Worm (Caenorhabditis elegans) whole organism, midembryonic: ENCODE measurements around the gene apt-9.

Source experiments
- T22C8.4 ChIP-seq: fragments of 200-800 bp; sonication (Bioruptor generic); IDR thresholded peaks from 2 replicates; pipeline ENCODE4 v1.3.6; 2022; ENCODE audit warnings: missing genetic modification characterization, missing compliant biosample characterization
- cog-1 ChIP-seq: sonication (generic microtip); optimal IDR thresholded peaks from 2 replicates; lab custom pipeline; 2016; ENCODE audit warnings: missing genetic modification characterization, missing compliant biosample characterization
- flt-1 ChIP-seq: fragments of 200-800 bp; sonication (Bioruptor generic); IDR thresholded peaks from 2 replicates; pipeline ENCODE4 v1.3.6; 2022; ENCODE audit warnings: missing genetic modification characterization, missing compliant biosample characterization
- klf-2 ChIP-seq: fragments of 200-800 bp; sonication (Bioruptor generic); conservative IDR thresholded peaks from 2 replicates; pipeline ENCODE4 v1.3.6; 2022; ENCODE audit warnings: missing genetic modification reagents, missing genetic modification characterization, missing compliant biosample characterization
- med-1 ChIP-seq: sonication (generic microtip); optimal IDR thresholded peaks from 2 replicates; lab custom pipeline; 2017; ENCODE audit warnings: missing genetic modification characterization, mild to moderate bottlenecking, missing compliant biosample characterization, antibody characterized with exemption, missing genetic modification reagents; ENCODE audit not compliant: insufficient read depth
- ref-1 ChIP-seq: fragments of 200-800 bp; sonication (Bioruptor generic); conservative IDR thresholded peaks from 2 replicates; pipeline ENCODE4 v1.3.6; 2022; ENCODE audit warnings: missing genetic modification reagents, missing genetic modification characterization, missing compliant biosample characterization
- tab-1 ChIP-seq: fragments of 200-800 bp; sonication (Bioruptor generic); IDR thresholded peaks from 2 replicates; pipeline ENCODE4 v1.3.6; 2022; ENCODE audit warnings: missing genetic modification characterization, missing compliant biosample characterization
- ztf-23 ChIP-seq: fragments of 200-800 bp; sonication (Bioruptor generic); IDR thresholded peaks from 2 replicates; pipeline ENCODE4 v1.3.6; 2022; ENCODE audit warnings: missing genetic modification reagents, missing genetic modification characterization, missing compliant biosample characterization
- ztf-29 ChIP-seq: fragments of 200-800 bp; sonication (Bioruptor generic); IDR thresholded peaks from 2 replicates; pipeline ENCODE4 v1.3.6; 2022; ENCODE audit warnings: missing genetic modification reagents, missing genetic modification characterization, missing compliant biosample characterization

apt-9 gene

ce11 chrX:11093985-11094593, 25.8 kb downstream of the apt-9 start:
- TF ChIP-seq ref-1, result no peak
- TF ChIP-seq ztf-29 (GFP tag; lab: Robert Waterston, UW), result peak; percentile 69
- peak; percentile 93 for TF ChIP-seq ztf-23 (GFP tag; lab: Robert Waterston, UW)
- TF ChIP-seq klf-2 (GFP tag; lab: Robert Waterston, UW), result peak; percentile 85
- no peak; the same call in none of the 2 replicates for TF ChIP-seq tab-1 (GFP tag; lab: Robert Waterston, UW)
- peak; percentile 100 for TF ChIP-seq T22C8.4
- TF ChIP-seq med-1 (GFP tag; lab: Kevin White, UChicago), result peak; percentile 76
- peak; percentile 98 for TF ChIP-seq cog-1 (tag; lab: Kevin White, UChicago)
- TF ChIP-seq flt-1, result peak; percentile 90

ce11 chrX:11095480-11095879, 27.2 kb downstream of the apt-9 start:
- TF ChIP-seq ref-1 (peak; percentile 85), cog-1 (tag; lab: Kevin White, UChicago) (peak; percentile 83), flt-1 (peak; percentile 94), T22C8.4 (peak; percentile 86), ztf-29 (GFP tag; lab: Robert Waterston, UW) (peak; percentile 79), ztf-23 (GFP tag; lab: Robert Waterston, UW) (peak; percentile 86), klf-2 (GFP tag; lab: Robert Waterston, UW) (peak; percentile 82), tab-1 (GFP tag; lab: Robert Waterston, UW) (peak; percentile 90), med-1 (GFP tag; lab: Kevin White, UChicago) (peak; percentile 35)

DNA sequence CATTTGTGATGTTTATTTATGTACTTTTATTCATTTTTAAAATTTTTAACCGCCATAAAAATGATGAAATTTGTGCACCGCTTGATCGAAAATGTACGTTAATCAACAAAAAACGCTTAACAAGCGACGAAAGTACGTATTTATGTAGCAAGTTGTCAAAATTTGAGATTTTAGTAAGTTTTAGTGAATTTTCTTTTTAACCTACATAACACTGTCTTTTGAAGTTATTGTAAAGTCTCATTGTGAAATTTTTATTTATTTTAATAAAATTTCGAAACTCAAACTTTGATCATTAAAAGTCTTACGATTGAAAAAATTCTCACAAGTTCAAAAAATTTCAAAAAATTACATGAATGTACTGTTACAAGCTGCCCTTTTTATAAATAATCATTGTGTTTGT, 29.0 kb downstream of the apt-9 start:
- TF ChIP-seq ref-1 (no peak), med-1 (GFP tag; lab: Kevin White, UChicago) (no peak), flt-1 (no peak), cog-1 (tag; lab: Kevin White, UChicago) (no peak), ztf-29 (GFP tag; lab: Robert Waterston, UW) (no peak)

DNA sequence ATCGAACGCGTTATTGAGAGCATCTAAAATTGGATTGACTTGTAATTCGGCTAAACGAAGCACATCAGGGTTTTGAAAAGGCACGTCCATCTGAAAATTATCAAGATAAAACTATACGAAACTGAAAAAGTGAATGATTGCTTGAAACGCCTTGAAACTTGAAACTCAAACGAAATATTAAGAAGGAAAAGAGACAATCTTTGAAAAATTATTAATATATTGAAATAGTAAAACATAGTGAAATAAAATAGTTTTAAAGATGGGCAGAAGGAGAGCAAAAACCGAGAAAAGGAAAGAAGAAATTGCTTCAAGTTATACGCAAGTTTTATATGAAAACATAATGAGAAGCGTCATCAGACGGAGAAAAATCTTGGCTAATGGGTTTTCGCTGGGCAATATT, 29.8 kb downstream of the apt-9 start, which contains the start of gene W02H3.3:
W02H3.3 (minus strand) TSS at position 101 of the 400 bp plus-strand sequence.
- TF ChIP-seq ztf-23 (GFP tag; lab: Robert Waterston, UW), result no peak
- TF ChIP-seq klf-2 (GFP tag; lab: Robert Waterston, UW), result no peak
- TF ChIP-seq ztf-29 (GFP tag; lab: Robert Waterston, UW), result no peak
- no peak for TF ChIP-seq tab-1 (GFP tag; lab: Robert Waterston, UW)
- TF ChIP-seq cog-1 (tag; lab: Kevin White, UChicago), result no peak
- TF ChIP-seq ref-1, result no peak
- no peak for TF ChIP-seq med-1 (GFP tag; lab: Kevin White, UChicago)
- no peak for TF ChIP-seq T22C8.4
- TF ChIP-seq flt-1, result no peak

DNA sequence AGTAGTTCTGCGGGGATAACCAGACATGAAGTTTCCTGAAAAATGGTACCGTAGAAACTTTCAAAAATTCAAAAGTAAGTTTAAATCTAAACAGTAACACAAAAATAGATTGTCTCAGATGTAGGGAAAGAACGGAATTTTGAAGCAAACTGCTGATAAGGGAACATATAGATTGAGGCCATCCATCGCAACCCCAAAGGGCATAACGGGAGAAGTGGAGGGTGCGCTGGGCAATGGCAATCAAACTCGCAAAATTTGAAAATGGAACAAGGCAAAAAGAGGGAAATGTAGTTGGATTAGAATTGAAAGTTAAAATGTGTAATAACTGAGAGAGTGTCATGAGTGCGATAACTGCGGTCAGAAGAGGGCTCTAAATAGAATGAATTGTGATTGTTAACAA, 34.8 kb downstream of the apt-9 start:
- TF ChIP-seq flt-1 (no peak), cog-1 (tag; lab: Kevin White, UChicago) (no peak), ref-1 (no peak), med-1 (GFP tag; lab: Kevin White, UChicago) (no peak), tab-1 (GFP tag; lab: Robert Waterston, UW) (no peak)

ce11 chrX:11104883-11105629, 36.7 kb downstream of the apt-9 start, which contains the start of gene W02H3.1:
Gene W02H3.1, minus strand, starts transcription at chrX:11105460.
- TF ChIP-seq cog-1 (tag; lab: Kevin White, UChicago), result no peak
- no peak for TF ChIP-seq flt-1
- no peak for TF ChIP-seq klf-2 (GFP tag; lab: Robert Waterston, UW)
- TF ChIP-seq ztf-23 (GFP tag; lab: Robert Waterston, UW), result no peak
- TF ChIP-seq ref-1, result no peak
- TF ChIP-seq T22C8.4, result no peak
- no peak for TF ChIP-seq tab-1 (GFP tag; lab: Robert Waterston, UW)
- no peak for TF ChIP-seq ztf-29 (GFP tag; lab: Robert Waterston, UW)
- no peak for TF ChIP-seq med-1 (GFP tag; lab: Kevin White, UChicago)

DNA sequence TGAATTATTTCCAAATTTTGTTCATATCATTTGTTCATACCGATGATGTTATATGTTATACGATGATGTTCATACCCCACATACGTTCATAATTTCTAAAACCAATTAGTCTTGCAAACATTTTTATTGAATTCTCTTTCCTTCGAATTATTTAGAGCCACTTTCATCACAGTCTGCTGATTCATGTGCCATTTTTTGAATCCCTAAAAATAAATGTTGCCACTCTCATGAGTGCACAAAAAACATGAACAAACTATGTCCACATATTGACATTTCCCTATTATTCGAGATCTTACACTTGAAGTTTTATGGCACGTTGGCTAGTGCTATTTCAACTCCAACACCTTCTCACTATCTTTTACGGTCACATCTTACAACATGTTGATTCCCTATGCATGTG, 38.7 kb downstream of the apt-9 start, which contains the start of gene clc-17:
clc-17 (plus strand) TSS at position 301 of the 400 bp plus-strand sequence.
- TF ChIP-seq cog-1 (tag; lab: Kevin White, UChicago) (no peak), med-1 (GFP tag; lab: Kevin White, UChicago) (no peak), klf-2 (GFP tag; lab: Robert Waterston, UW) (no peak), T22C8.4 (no peak), tab-1 (GFP tag; lab: Robert Waterston, UW) (no peak), flt-1 (no peak), ref-1 (no peak), ztf-23 (GFP tag; lab: Robert Waterston, UW) (no peak), ztf-29 (GFP tag; lab: Robert Waterston, UW) (no peak)

DNA sequence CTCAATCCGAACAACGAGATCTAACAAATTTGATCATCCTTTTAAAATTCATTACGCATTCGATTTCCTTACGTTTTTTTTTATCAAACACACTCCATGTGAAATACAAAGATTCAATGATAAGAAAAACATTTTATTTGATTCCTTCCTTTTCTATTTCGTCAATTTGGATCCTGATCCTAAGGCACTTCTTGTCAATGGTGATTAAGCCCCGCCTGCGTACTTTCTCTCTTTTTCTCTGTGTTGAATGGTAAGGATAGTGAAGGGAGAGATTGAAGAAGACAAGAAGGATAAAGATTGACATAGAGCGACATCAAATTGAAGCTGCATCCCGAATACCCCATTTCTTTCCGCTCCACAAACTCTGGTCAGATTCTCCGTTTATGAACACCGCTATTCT, 40.9 kb downstream of the apt-9 start, which contains the start of gene grd-1:
grd-1 (plus strand) TSS at position 241 of the 400 bp plus-strand sequence.
- no peak for TF ChIP-seq flt-1
- no peak for TF ChIP-seq klf-2 (GFP tag; lab: Robert Waterston, UW)
- no peak for TF ChIP-seq ztf-29 (GFP tag; lab: Robert Waterston, UW)
- no peak for TF ChIP-seq tab-1 (GFP tag; lab: Robert Waterston, UW)
- TF ChIP-seq med-1 (GFP tag; lab: Kevin White, UChicago), result no peak
- TF ChIP-seq ztf-23 (GFP tag; lab: Robert Waterston, UW), result no peak
- no peak for TF ChIP-seq ref-1
- no peak for TF ChIP-seq cog-1 (tag; lab: Kevin White, UChicago)
- TF ChIP-seq T22C8.4, result no peak

DNA sequence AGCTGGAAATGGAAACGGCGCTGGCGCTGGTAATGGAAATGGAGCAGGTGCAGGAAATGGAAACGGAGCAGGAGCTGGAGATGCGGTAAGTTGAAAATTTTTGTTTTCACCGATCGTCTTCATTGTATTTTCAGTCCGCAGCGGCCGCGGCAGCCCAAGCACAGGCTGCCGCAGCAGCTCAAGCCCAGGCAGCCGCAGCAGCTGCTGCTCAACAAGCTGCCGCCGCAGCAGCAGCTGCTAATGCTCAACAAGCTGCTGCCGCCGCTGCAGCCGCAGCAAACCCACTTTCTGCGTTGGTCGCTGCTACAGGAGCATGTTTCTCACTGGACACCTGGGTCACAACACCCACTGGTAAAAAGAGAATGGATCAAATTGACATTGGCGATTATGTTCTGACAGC, 46.1 kb downstream of the apt-9 start:
- TF ChIP-seq ref-1 (no peak), klf-2 (GFP tag; lab: Robert Waterston, UW) (no peak), med-1 (GFP tag; lab: Kevin White, UChicago) (no peak), T22C8.4 (no peak), cog-1 (tag; lab: Kevin White, UChicago) (no peak), ztf-23 (GFP tag; lab: Robert Waterston, UW) (no peak), tab-1 (GFP tag; lab: Robert Waterston, UW) (no peak), flt-1 (no peak), ztf-29 (GFP tag; lab: Robert Waterston, UW) (no peak)
